Fruit fly (Drosophila melanogaster): ENCODE data around the gene CG1999.

Gene CG1999

DNA sequence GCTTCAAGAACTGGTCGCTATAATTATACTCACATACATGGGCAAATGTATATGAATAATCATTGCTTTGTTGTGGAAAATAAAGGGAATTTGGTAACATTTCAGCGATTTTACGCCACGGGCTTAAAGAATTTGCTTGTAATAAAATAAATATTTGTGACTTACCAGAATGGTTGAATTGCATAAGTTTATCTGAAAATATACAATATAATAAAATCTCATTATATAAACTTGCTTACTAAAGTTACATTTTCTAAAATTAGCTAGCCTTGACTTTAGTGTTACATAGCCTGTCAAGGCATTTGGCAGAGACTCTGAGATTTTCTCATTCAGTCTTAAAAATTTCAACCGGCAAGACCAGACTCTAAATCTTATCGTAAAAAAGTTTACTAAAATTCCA lies at the start of gene CG1999:
Gene CG1999, plus strand, starts transcription at position 301 of the 400 bp plus-strand sequence.
- TF ChIP-seq CG5204 (GFP tag; optimal IDR thresholded peaks at IDR 0.05) (no peak), Clk (GFP tag; optimal IDR thresholded peaks at IDR 0.05) (no peak)

DNA sequence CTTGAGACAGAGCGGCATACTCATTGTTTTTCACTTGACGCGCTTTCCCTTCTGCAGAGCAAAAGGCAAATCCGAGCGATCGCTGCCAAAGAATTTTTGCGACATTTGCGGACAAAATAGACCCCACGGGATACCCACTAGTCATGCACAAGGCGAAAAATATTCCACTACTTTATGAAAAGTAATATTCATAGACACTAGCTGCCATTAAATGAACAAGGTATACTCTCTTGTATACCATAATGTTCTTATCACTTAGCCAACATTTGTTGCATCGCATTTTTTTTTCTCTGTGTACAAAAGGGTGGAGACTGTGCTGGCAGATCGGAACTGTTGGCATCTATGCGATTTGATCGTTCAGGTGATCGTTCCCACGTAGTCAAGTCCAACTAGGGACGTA lies 46.2 kb upstream of the CG1999 start:
- no peak for TF ChIP-seq ovo (GFP tag; optimal IDR thresholded peaks at IDR 0.05)
- no peak for TF ChIP-seq CG5204 (GFP tag; optimal IDR thresholded peaks at IDR 0.05)
- no peak for TF ChIP-seq CG11617 (GFP tag; optimal IDR thresholded peaks at IDR 0.05)
- no peak for TF ChIP-seq CG33017 (tag; optimal IDR thresholded peaks at IDR 0.05)
- no peak for TF ChIP-seq CG7101 (tag; optimal IDR thresholded peaks at IDR 0.05)
- TF ChIP-seq CG12768 (GFP tag; optimal IDR thresholded peaks at IDR 0.05), result no peak
- TF ChIP-seq pad (GFP tag; optimal IDR thresholded peaks at IDR 0.05), result no peak
- no peak for TF ChIP-seq tj (GFP tag; optimal IDR thresholded peaks at IDR 0.05)
- no peak for TF ChIP-seq Hr96 (GFP tag; optimal IDR thresholded peaks at IDR 0.05)
- TF ChIP-seq bab1 (GFP tag; optimal IDR thresholded peaks at IDR 0.05), result no peak

DNA sequence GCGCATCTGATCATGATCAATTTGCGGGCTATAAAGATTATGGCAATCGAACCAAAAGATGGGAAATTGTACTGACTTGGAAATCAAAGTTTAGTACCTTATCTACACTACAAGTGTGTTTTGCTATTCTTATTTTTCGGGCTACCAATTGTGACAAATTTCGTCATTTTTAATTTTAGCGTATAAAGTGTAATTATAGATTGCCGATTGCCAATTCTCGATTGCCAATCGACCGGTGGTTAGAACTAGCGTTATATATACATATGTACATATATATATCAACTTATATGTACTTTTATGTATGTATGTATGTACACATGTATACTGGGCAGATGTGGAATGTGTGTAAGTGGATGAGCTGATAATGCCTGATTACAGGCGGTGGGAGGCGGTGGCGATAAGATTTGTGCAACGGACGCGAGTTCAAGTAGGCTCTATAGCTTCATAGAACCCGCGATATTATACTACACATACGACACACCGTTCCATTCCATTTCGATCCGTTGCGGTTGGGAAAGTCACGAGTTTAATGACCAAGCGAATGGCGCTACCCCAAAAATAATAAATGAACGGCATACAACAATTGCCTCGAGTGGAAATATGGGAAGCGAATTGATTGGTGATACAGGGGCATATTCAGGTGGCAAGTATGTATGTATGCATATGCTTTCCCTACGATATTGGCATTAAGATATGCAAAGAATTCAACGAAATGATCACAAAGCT lies 42.5 kb upstream of the CG1999 start:
- TF ChIP-seq toe (GFP tag; optimal IDR thresholded peaks at IDR 0.05), result no peak
- TF ChIP-seq Crg-1 (GFP tag; optimal IDR thresholded peaks at IDR 0.05), result no peak
- no peak for TF ChIP-seq CG5204 (GFP tag; optimal IDR thresholded peaks at IDR 0.05)
- no peak for TF ChIP-seq Clk (GFP tag; optimal IDR thresholded peaks at IDR 0.05)
- TF ChIP-seq CG12768 (GFP tag; optimal IDR thresholded peaks at IDR 0.05), result no peak
- TF ChIP-seq CG1620 (GFP tag; optimal IDR thresholded peaks at IDR 0.05), result no peak
- TF ChIP-seq tj (GFP tag; optimal IDR thresholded peaks at IDR 0.05), result no peak
- peak; percentile 54 for TF ChIP-seq cic (GFP tag; optimal IDR thresholded peaks at IDR 0.05)

DNA sequence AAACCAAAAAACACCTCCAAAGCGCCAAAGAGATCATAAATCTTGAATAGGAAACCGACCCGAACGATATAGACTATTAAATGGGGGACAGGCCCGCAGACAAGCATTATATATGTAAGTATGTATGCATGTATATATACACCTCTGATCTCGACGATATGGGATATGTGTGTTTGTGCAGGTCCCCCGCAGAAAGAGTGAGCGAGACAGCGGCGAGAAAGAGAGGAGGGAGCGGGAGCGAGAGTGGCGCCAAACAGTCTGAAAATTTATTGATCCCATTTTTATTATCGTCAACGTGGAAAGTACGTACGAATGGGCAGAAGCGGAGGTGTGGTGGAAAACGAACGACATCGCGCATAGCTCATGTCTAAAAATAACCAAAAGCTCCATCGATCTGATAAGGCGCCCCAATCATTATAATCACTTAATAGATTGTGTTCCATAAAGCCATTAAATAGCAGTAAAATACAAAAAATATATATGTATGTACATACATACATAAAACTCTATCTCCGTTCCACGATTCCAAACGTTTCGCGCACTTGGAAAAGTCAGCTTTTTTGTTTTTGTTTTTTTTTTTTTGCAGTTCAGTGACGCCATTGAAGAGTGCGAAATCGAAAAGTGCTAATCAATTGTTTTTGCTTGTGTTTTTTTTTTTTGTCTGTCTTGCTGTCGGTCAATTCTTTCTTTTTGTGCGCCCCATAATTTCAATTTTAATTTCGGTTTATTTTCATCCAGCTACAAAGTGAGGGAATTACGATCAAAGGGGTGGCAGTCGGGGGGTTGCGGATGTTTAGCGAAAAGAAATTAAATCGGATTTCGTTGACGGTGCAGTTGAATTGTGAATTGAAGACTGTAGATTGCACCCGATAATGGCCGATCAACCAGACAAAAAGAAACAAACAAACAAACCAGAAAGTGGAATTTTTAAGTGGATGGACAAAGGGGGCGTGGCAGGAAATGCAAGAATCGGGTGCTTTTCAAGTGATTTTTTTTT lies 41.1 kb upstream of the CG1999 start:
- TF ChIP-seq kay (GFP tag; ENCODE audit: borderline replicate concordance), result peak; percentile 59
- no peak for TF ChIP-seq CG7045 (GFP tag; optimal IDR thresholded peaks at IDR 0.05)
- peak; percentile 91 for TF ChIP-seq tj (GFP tag; optimal IDR thresholded peaks at IDR 0.05)

DNA sequence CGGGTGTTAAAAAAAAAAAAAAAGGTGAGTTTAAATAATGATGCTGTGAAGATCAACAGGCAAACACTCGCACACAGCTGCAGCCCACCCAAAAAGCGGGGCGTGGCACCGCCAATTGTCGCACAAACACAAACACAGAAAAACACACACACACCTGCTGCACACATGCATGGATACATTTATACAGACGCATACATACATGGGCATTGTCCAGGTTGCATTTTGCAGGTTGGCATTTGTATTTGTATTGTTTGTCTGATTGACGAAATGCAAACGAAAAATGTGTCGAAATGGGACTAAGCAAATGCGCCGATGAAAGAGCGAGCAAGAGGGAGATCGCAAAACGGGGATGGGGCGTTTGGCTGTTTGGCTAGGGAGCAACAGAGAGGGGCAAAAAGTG lies 40.1 kb upstream of the CG1999 start:
- TF ChIP-seq kay (GFP tag; ENCODE audit: borderline replicate concordance) (no peak), CG12768 (GFP tag; optimal IDR thresholded peaks at IDR 0.05) (no peak), tj (GFP tag; optimal IDR thresholded peaks at IDR 0.05) (peak; percentile 37), CG5204 (GFP tag; optimal IDR thresholded peaks at IDR 0.05) (no peak), CG7101 (tag; optimal IDR thresholded peaks at IDR 0.05) (no peak), Hr96 (GFP tag; optimal IDR thresholded peaks at IDR 0.05) (no peak)

DNA sequence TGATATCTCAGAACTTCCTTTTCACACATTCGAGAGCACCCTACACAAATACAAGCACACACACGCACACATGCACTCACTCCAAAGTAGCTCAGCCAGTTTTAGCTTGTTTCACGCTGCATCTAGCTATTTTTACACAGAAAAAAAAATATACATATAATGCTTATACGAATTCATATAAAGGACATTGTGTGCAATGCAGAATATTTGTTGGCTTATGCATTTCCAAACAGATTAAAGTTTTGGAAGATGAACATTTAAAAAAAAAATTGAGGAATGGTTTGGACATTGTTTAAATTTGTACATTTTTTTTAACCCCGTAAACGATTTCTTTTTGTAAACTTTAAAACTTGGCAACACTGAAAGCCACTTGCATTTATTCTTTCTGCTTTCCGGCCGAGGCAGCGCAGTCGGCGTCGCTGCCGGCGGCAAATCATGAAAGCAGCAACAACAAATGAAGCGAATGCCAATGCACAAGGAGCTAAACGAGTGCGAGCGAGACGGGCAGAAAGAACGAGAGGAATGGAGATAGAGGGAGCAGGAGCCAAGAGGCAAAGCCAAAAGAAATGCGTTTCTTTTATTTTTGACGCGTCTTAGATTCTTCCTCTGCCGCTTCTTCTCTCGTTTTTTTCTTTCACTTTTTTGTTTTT lies 39.4 kb upstream of the CG1999 start:
- TF ChIP-seq Crg-1 (GFP tag; optimal IDR thresholded peaks at IDR 0.05) (no peak), CG1620 (GFP tag; optimal IDR thresholded peaks at IDR 0.05) (no peak), Mnt (GFP tag; optimal IDR thresholded peaks at IDR 0.05) (no peak), bab1 (GFP tag; optimal IDR thresholded peaks at IDR 0.05) (peak; percentile 21), CG14711 (tag; optimal IDR thresholded peaks at IDR 0.05) (peak; percentile 59), tj (GFP tag; optimal IDR thresholded peaks at IDR 0.05) (no peak), CG7101 (tag; optimal IDR thresholded peaks at IDR 0.05) (peak; percentile 49), CG7045 (GFP tag; optimal IDR thresholded peaks at IDR 0.05) (no peak)

DNA sequence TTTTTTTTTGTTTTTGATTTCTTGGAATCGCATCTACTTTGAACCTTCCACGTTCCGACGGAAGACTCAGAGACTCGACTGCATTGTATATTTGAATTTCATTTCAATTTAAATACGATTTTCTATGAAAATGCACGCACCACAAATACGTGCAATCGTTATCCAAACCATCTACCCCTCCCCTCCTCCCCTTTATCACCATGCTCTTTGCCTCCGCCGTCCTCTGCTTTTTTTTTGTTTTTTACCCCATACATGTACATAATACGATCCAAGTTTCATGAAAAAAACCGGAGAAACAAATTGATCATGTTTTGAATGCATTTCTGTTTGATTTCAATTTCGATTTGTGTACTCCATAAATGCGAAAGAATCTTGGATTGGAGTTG lies 38.9 kb upstream of the CG1999 start:
- no peak for TF ChIP-seq Hr96 (GFP tag; optimal IDR thresholded peaks at IDR 0.05)
- no peak for TF ChIP-seq cic (GFP tag; optimal IDR thresholded peaks at IDR 0.05)
